Fruit fly (Drosophila melanogaster) whole organism, embryonic: ENCODE measurements around the gene CG31109.

Experiments used
- Atf-2 ChIP-seq: fragments of 200-800 bp; sonication (Bioruptor generic); optimal IDR thresholded peaks from 2 replicates; lab custom pipeline; 2016; ENCODE audit warnings: missing biosample characterization, missing genetic modification characterization
- CG10959 ChIP-seq: fragments of 200-800 bp; sonication (Bioruptor generic); IDR thresholded peaks from 2 replicates; pipeline ENCODE4 v1.3.6; 2022; ENCODE audit warnings: missing biosample characterization, missing genetic modification characterization
- CG11560 ChIP-seq: fragments of 200-800 bp; sonication (Bioruptor generic); IDR thresholded peaks from 3 replicates; pipeline ENCODE4 v1.3.6; 2022; ENCODE audit warnings: missing biosample characterization, missing genetic modification characterization
- CG11696 ChIP-seq: fragments of 200-800 bp; sonication (Bioruptor generic); IDR thresholded peaks from 2 replicates; pipeline ENCODE4 v1.3.6; 2022; ENCODE audit warnings: missing biosample characterization, missing genetic modification characterization
- CG15011 ChIP-seq: fragments of 200-800 bp; sonication (Bioruptor generic); optimal IDR thresholded peaks from 3 replicates; lab custom pipeline; 2018; ENCODE audit warnings: missing biosample characterization, mild to moderate bottlenecking, missing genetic modification characterization
- CG15269 ChIP-seq: fragments of 200-800 bp; sonication (Bioruptor generic); optimal IDR thresholded peaks from 2 replicates; lab custom pipeline; 2018; ENCODE audit warnings: missing biosample characterization, mild to moderate bottlenecking, missing genetic modification characterization, moderate library complexity
- CG1603 ChIP-seq: fragments of 200-800 bp; sonication (Bioruptor generic); optimal IDR thresholded peaks from 2 replicates; lab custom pipeline; 2019; ENCODE audit warnings: missing biosample characterization, mild to moderate bottlenecking, missing genetic modification characterization, moderate library complexity
- CG16779 ChIP-seq: fragments of 200-800 bp; sonication (Bioruptor generic); IDR thresholded peaks from 2 replicates; pipeline ENCODE4 v1.3.6; 2022; ENCODE audit warnings: missing biosample characterization, missing genetic modification characterization
- CG16813 ChIP-seq: fragments of 200-800 bp; sonication (Bioruptor generic); IDR thresholded peaks from 3 replicates; pipeline ENCODE4 v1.3.6; 2022; ENCODE audit warnings: missing biosample characterization, missing genetic modification characterization; ENCODE audit not compliant: partially characterized antibody
- CG1832 ChIP-seq: fragments of 200-800 bp; sonication (Bioruptor generic); optimal IDR thresholded peaks from 2 replicates; lab custom pipeline; 2017; ENCODE audit warnings: missing biosample characterization, mild to moderate bottlenecking, missing genetic modification characterization, inconsistent platforms
- CG2116 ChIP-seq: fragments of 200-800 bp; sonication (Bioruptor generic); optimal IDR thresholded peaks from 3 replicates; lab custom pipeline; 2018; ENCODE audit warnings: missing biosample characterization, mild to moderate bottlenecking, missing genetic modification characterization
- CG30020 ChIP-seq: fragments of 200-800 bp; optimal IDR thresholded peaks from 2 replicates; lab custom pipeline; 2019; ENCODE audit warnings: missing biosample characterization, mild to moderate bottlenecking, missing genetic modification characterization, moderate library complexity
- CG3163 ChIP-seq: fragments of 200-800 bp; sonication (Bioruptor generic); optimal IDR thresholded peaks from 3 replicates; lab custom pipeline; 2016; ENCODE audit warnings: missing biosample characterization, missing genetic modification characterization
- CG5245 ChIP-seq: fragments of 200-800 bp; sonication (Bioruptor generic); optimal IDR thresholded peaks from 3 replicates; lab custom pipeline; 2016; ENCODE audit warnings: missing biosample characterization, missing genetic modification characterization
- CG6765 ChIP-seq: fragments of 200-800 bp; sonication (Bioruptor generic); optimal IDR thresholded peaks from 3 replicates; lab custom pipeline; 2017; ENCODE audit warnings: missing biosample characterization, mild to moderate bottlenecking, missing genetic modification characterization
- CG7786 ChIP-seq: fragments of 200-800 bp; sonication (Bioruptor generic); optimal IDR thresholded peaks from 2 replicates; lab custom pipeline; 2016; ENCODE audit warnings: missing biosample characterization, missing genetic modification characterization
- CG9876 ChIP-seq: fragments of 200-800 bp; sonication (Bioruptor generic); optimal IDR thresholded peaks from 2 replicates; lab custom pipeline; 2016; ENCODE audit warnings: missing biosample characterization, missing genetic modification characterization
- Camta ChIP-seq: fragments of 200-800 bp; sonication (Bioruptor generic); optimal IDR thresholded peaks from 2 replicates; lab custom pipeline; 2016; ENCODE audit warnings: missing biosample characterization, missing genetic modification characterization
- Dp ChIP-seq: fragments of 200-800 bp; sonication (Bioruptor generic); optimal IDR thresholded peaks from 2 replicates; lab custom pipeline; 2018; ENCODE audit warnings: missing biosample characterization, mild to moderate bottlenecking, missing genetic modification characterization, moderate library complexity
- HmgD ChIP-seq: fragments of 200-800 bp; sonication (Bioruptor generic); optimal IDR thresholded peaks from 3 replicates; lab custom pipeline; 2016; ENCODE audit warnings: missing biosample characterization, missing genetic modification characterization
- Lim3 ChIP-seq: fragments of 200-800 bp; sonication (Bioruptor generic); IDR thresholded peaks from 2 replicates; pipeline ENCODE4 v1.3.6; 2022; ENCODE audit warnings: missing biosample characterization, missing genetic modification characterization
- Optix ChIP-seq: fragments of 200-800 bp; sonication (Bioruptor generic); IDR thresholded peaks from 3 replicates; pipeline ENCODE4 v1.3.6; 2022; ENCODE audit warnings: missing biosample characterization, missing genetic modification characterization
- Poxn ChIP-seq: fragments of 200-800 bp; sonication (Bioruptor generic); IDR thresholded peaks from 2 replicates; pipeline ENCODE4 v1.3.6; 2022; ENCODE audit warnings: missing biosample characterization, missing genetic modification characterization
- Rfx ChIP-seq: fragments of 200-800 bp; sonication (Bioruptor generic); IDR thresholded peaks from 2 replicates; pipeline ENCODE4 v1.3.6; 2022; ENCODE audit warnings: missing biosample characterization, missing genetic modification characterization
- Six4 ChIP-seq: fragments of 200-800 bp; sonication (Bioruptor generic); optimal IDR thresholded peaks from 2 replicates; lab custom pipeline; 2016; ENCODE audit warnings: missing biosample characterization, missing genetic modification characterization
- TFAM ChIP-seq: fragments of 200-800 bp; sonication (Bioruptor generic); optimal IDR thresholded peaks from 2 replicates; lab custom pipeline; 2017; ENCODE audit warnings: missing biosample characterization, missing genetic modification characterization, inconsistent platforms
- Taf1 ChIP-seq: fragments of 200-800 bp; sonication (Bioruptor generic); IDR thresholded peaks from 2 replicates; pipeline ENCODE4 v1.3.6; 2022; ENCODE audit warnings: missing biosample characterization, missing genetic modification characterization
- Trl ChIP-seq, 3 experiments: fragments of >200 bp in 2 of 3; fragments of 200-800 bp in 1 of 3; sonication (Bioruptor generic) in 1 of 3; optimal IDR thresholded peaks; 2 replicates in 1 of 3; 3 replicates in 2 of 3; lab custom pipeline; 2016 to 2017; ENCODE audit warnings: missing biosample characterization in 1 of 3, missing genetic modification characterization in 1 of 3
- YL-1 ChIP-seq: fragments of 200-800 bp; sonication (Bioruptor generic); optimal IDR thresholded peaks from 3 replicates; lab custom pipeline; 2017; ENCODE audit warnings: missing biosample characterization, mild to moderate bottlenecking, missing genetic modification characterization
- ac ChIP-seq: fragments of 200-800 bp; sonication (Bioruptor generic); optimal IDR thresholded peaks from 3 replicates; lab custom pipeline; 2017; ENCODE audit warnings: missing biosample characterization, mild to moderate bottlenecking, missing genetic modification characterization
- al ChIP-seq: fragments of 200-800 bp; sonication (Bioruptor generic); IDR thresholded peaks from 2 replicates; pipeline ENCODE4 v1.3.6; 2022; ENCODE audit warnings: missing biosample characterization, missing genetic modification characterization
- amos ChIP-seq: fragments of 200-800 bp; sonication (Bioruptor generic); IDR thresholded peaks from 2 replicates; pipeline ENCODE4 v1.3.6; 2022; ENCODE audit warnings: missing biosample characterization, missing genetic modification characterization; ENCODE audit not compliant: partially characterized antibody
- ato ChIP-seq: fragments of 200-800 bp; sonication (Bioruptor generic); IDR thresholded peaks from 2 replicates; pipeline ENCODE4 v1.3.6; 2022; ENCODE audit warnings: missing biosample characterization, missing genetic modification characterization; ENCODE audit not compliant: partially characterized antibody
- btn ChIP-seq: fragments of 200-800 bp; sonication (Bioruptor generic); optimal IDR thresholded peaks from 2 replicates; lab custom pipeline; 2016; ENCODE audit warnings: missing biosample characterization, missing genetic modification characterization
- chinmo ChIP-seq: fragments of 200-800 bp; sonication (Bioruptor generic); IDR thresholded peaks from 4 replicates; pipeline ENCODE4 v1.3.6; 2022; ENCODE audit warnings: missing biosample characterization, missing genetic modification characterization; ENCODE audit not compliant: partially characterized antibody
- fd96Cb ChIP-seq: fragments of 200-800 bp; sonication (Bioruptor generic); optimal IDR thresholded peaks from 2 replicates; lab custom pipeline; 2018; ENCODE audit warnings: missing biosample characterization, mild to moderate bottlenecking, missing genetic modification characterization, moderate library complexity
- grn ChIP-seq: fragments of 200-800 bp; sonication (Bioruptor generic); optimal IDR thresholded peaks from 3 replicates; lab custom pipeline; 2017; ENCODE audit warnings: missing biosample characterization, missing genetic modification characterization
- hth ChIP-seq: fragments of >200 bp; optimal IDR thresholded peaks from 2 replicates; lab custom pipeline; 2017; ENCODE audit warnings: inconsistent platforms
- ind ChIP-seq: fragments of 200-800 bp; sonication (Bioruptor generic); optimal IDR thresholded peaks from 3 replicates; lab custom pipeline; 2016; ENCODE audit warnings: missing biosample characterization, missing genetic modification characterization
- knrl ChIP-seq: fragments of 200-800 bp; sonication (Bioruptor generic); IDR thresholded peaks from 3 replicates; pipeline ENCODE4 v1.3.6; 2022; ENCODE audit warnings: missing biosample characterization, missing genetic modification characterization; ENCODE audit not compliant: partially characterized antibody
- nerfin-2 ChIP-seq: fragments of 200-800 bp; sonication (Bioruptor generic); IDR thresholded peaks from 2 replicates; pipeline ENCODE4 v1.3.6; 2022; ENCODE audit warnings: missing biosample characterization, missing genetic modification characterization; ENCODE audit not compliant: partially characterized antibody
- otp ChIP-seq: fragments of 200-800 bp; sonication (Bioruptor generic); IDR thresholded peaks from 3 replicates; pipeline ENCODE4, ENCODE4 v1.3.6; 2022; ENCODE audit warnings: missing biosample characterization, missing genetic modification characterization
- pros ChIP-seq: fragments of 200-800 bp; sonication (Bioruptor generic); optimal IDR thresholded peaks from 3 replicates; lab custom pipeline; 2019; ENCODE audit warnings: missing biosample characterization, mild to moderate bottlenecking, missing genetic modification characterization, moderate library complexity
- psq ChIP-seq: fragments of 200-800 bp; sonication (Bioruptor generic); optimal IDR thresholded peaks from 2 replicates; lab custom pipeline; 2017; ENCODE audit warnings: missing biosample characterization, missing genetic modification characterization
- rib ChIP-seq: fragments of 200-800 bp; sonication (Bioruptor generic); IDR thresholded peaks from 2 replicates; pipeline ENCODE4 v1.3.6; 2022; ENCODE audit warnings: missing biosample characterization, missing genetic modification characterization
- salm ChIP-seq: fragments of 200-800 bp; sonication (Bioruptor generic); optimal IDR thresholded peaks from 2 replicates; lab custom pipeline; 2018; ENCODE audit warnings: missing biosample characterization, mild to moderate bottlenecking, missing genetic modification characterization
- sqz ChIP-seq: fragments of 200-800 bp; sonication (Bioruptor generic); optimal IDR thresholded peaks from 3 replicates; lab custom pipeline; 2018; ENCODE audit warnings: missing biosample characterization, mild to moderate bottlenecking, missing genetic modification characterization
- stc ChIP-seq: fragments of 200-800 bp; sonication (Bioruptor generic); IDR thresholded peaks from 2 replicates; pipeline ENCODE4 v1.3.6; 2022; ENCODE audit warnings: missing biosample characterization, missing genetic modification characterization
- vvl ChIP-seq: fragments of 200-800 bp; sonication (Bioruptor generic); IDR thresholded peaks from 2 replicates; pipeline ENCODE4 v1.3.6; 2022; ENCODE audit warnings: missing biosample characterization, missing genetic modification characterization
- wdn ChIP-seq: fragments of 200-800 bp; sonication (Bioruptor generic); IDR thresholded peaks from 2 replicates; pipeline ENCODE4 v1.3.6; 2022; ENCODE audit warnings: missing biosample characterization, missing genetic modification characterization

The CG31109 gene

DNA sequence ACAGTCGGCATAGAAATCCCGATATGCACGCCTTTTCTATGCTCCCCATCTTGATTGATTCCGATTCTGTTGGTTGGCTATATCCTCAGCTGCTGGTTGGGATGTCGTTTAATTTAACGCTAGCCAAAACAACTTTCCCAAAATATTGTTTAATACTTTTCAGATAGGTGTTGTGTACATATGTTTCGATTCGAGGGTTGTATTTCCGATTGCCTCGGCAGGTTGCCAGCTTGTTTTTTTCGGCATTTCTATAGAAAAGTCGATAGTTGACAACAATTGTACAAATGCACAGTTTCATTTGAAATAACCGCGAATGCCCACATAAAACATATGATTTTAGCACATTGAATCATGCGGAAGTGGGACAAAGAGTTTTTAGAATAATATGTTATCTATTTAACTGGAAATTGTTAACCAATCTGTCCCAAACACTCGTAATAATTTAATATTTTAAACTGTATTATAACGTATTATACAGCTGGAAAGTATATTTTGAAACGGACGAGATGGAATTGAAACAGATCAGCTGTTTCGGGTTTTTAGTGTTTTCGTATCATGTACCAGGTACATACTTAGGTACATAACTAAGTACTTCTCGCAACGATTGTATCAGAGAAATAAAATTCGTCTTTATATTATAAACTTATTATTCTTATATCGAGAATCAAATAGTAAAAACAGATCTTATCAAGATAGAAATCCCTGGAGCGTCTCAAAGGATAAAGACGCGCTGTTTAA lies at the start of gene CG31109 (continued):
- TF ChIP-seq CG10959 (GFP tag; lab: Robert Waterston, UW), result no peak
- TF ChIP-seq Lim3 (GFP tag; lab: Robert Waterston, UW), result no peak
- no peak for TF ChIP-seq sqz
- TF ChIP-seq CG15269 (tag; lab: Kevin White, UChicago), result no peak
- TF ChIP-seq CG6765, result no peak
- no peak for TF ChIP-seq Trl (optimal IDR thresholded peaks at IDR 0.05; lab: Kevin White, UChicago)
- TF ChIP-seq Trl (GFP tag; optimal IDR thresholded peaks at IDR 0.05; lab: Kevin White, UChicago), result peak; percentile 33
- no peak for TF ChIP-seq CG11560 (tag; lab: Robert Waterston, UW)
- peak; percentile 30 for TF ChIP-seq Six4
- peak; percentile 51 for TF ChIP-seq Rfx (GFP tag; lab: Robert Waterston, UW)
- no peak for TF ChIP-seq otp
- no peak for TF ChIP-seq CG3163
- no peak for TF ChIP-seq CG9876
- no peak for TF ChIP-seq btn (GFP tag; lab: Kevin White, UChicago)
- TF ChIP-seq amos, result peak; percentile 63; the same call in 1 of the 2 replicates
- no peak for TF ChIP-seq CG15011 (GFP tag; lab: Kevin White, UChicago)
- TF ChIP-seq CG16813 (GFP tag; lab: Robert Waterston, UW), result peak; percentile 56; the same call in 2 of the 3 replicates
- TF ChIP-seq Taf1 (GFP tag; lab: Robert Waterston, UW), result no peak
- TF ChIP-seq vvl (GFP tag; lab: Robert Waterston, UW), result no peak
- TF ChIP-seq CG5245 (GFP tag; lab: Kevin White, UChicago), result no peak
- TF ChIP-seq ind (GFP tag; lab: Kevin White, UChicago), result peak; percentile 25
- TF ChIP-seq Dp (GFP tag; lab: Kevin White, UChicago), result peak; percentile 73
- TF ChIP-seq nerfin-2 (GFP tag; lab: Robert Waterston, UW), result no peak
- TF ChIP-seq Camta (GFP tag; lab: Kevin White, UChicago), result no peak
- TF ChIP-seq CG1603 (tag; lab: Kevin White, UChicago), result peak; percentile 91
- no peak for TF ChIP-seq Atf-2 (GFP tag; lab: Kevin White, UChicago)
- no peak for TF ChIP-seq al (GFP tag; lab: Robert Waterston, UW)
- TF ChIP-seq pros (GFP tag; lab: Kevin White, UChicago), result no peak
- no peak for TF ChIP-seq TFAM
- TF ChIP-seq rib, result no peak
- peak; percentile 54 for TF ChIP-seq YL-1 (GFP tag; lab: Kevin White, UChicago)
- peak; percentile 92 for TF ChIP-seq CG30020 (tag; lab: Kevin White, UChicago)
- peak; percentile 99 for TF ChIP-seq CG2116 (GFP tag; lab: Kevin White, UChicago)
- TF ChIP-seq wdn (GFP tag; lab: Robert Waterston, UW), result no peak
- no peak for TF ChIP-seq HmgD (GFP tag; lab: Kevin White, UChicago)
- TF ChIP-seq ato (GFP tag; lab: Robert Waterston, UW), result no peak
- no peak for TF ChIP-seq psq
- no peak for TF ChIP-seq stc (GFP tag; lab: Robert Waterston, UW)
- no peak for TF ChIP-seq Optix
- TF ChIP-seq salm (tag; lab: Kevin White, UChicago), result no peak
- TF ChIP-seq fd96Cb, result no peak
- no peak for TF ChIP-seq chinmo (GFP tag; lab: Robert Waterston, UW)
- TF ChIP-seq grn (GFP tag; lab: Kevin White, UChicago), result no peak
- no peak for TF ChIP-seq CG1832 (GFP tag; lab: Kevin White, UChicago)
- TF ChIP-seq CG16779 (GFP tag; lab: Robert Waterston, UW), result no peak
- TF ChIP-seq CG11696 (GFP tag; lab: Robert Waterston, UW), result no peak
- TF ChIP-seq knrl (GFP tag; lab: Robert Waterston, UW), result no peak
- peak; percentile 3 for TF ChIP-seq CG7786 (GFP tag; lab: Kevin White, UChicago)
- no peak for TF ChIP-seq ac (GFP tag; lab: Kevin White, UChicago)
- TF ChIP-seq Poxn (GFP tag; lab: Robert Waterston, UW), result no peak
- TF ChIP-seq hth (lab: Kevin White, UChicago), result no peak
